Worm (Caenorhabditis elegans) whole organism, midembryonic: Measurements from ENCODE around the gene psme-3.

Experiments
- T22C8.4 ChIP-seq: fragments of 200-800 bp; sonication (Bioruptor generic); IDR thresholded peaks from 2 replicates; pipeline ENCODE4 v1.3.6; 2022; ENCODE audit warnings: missing genetic modification characterization, missing compliant biosample characterization
- cog-1 ChIP-seq: sonication (generic microtip); optimal IDR thresholded peaks from 2 replicates; lab custom pipeline; 2016; ENCODE audit warnings: missing genetic modification characterization, missing compliant biosample characterization
- flt-1 ChIP-seq: fragments of 200-800 bp; sonication (Bioruptor generic); IDR thresholded peaks from 2 replicates; pipeline ENCODE4 v1.3.6; 2022; ENCODE audit warnings: missing genetic modification characterization, missing compliant biosample characterization
- klf-2 ChIP-seq: fragments of 200-800 bp; sonication (Bioruptor generic); conservative IDR thresholded peaks from 2 replicates; pipeline ENCODE4 v1.3.6; 2022; ENCODE audit warnings: missing genetic modification reagents, missing genetic modification characterization, missing compliant biosample characterization
- med-1 ChIP-seq: sonication (generic microtip); optimal IDR thresholded peaks from 2 replicates; lab custom pipeline; 2017; ENCODE audit warnings: missing genetic modification characterization, mild to moderate bottlenecking, missing compliant biosample characterization, antibody characterized with exemption, missing genetic modification reagents; ENCODE audit not compliant: insufficient read depth
- ref-1 ChIP-seq: fragments of 200-800 bp; sonication (Bioruptor generic); conservative IDR thresholded peaks from 2 replicates; pipeline ENCODE4 v1.3.6; 2022; ENCODE audit warnings: missing genetic modification reagents, missing genetic modification characterization, missing compliant biosample characterization
- tab-1 ChIP-seq: fragments of 200-800 bp; sonication (Bioruptor generic); IDR thresholded peaks from 2 replicates; pipeline ENCODE4 v1.3.6; 2022; ENCODE audit warnings: missing genetic modification characterization, missing compliant biosample characterization
- ztf-23 ChIP-seq: fragments of 200-800 bp; sonication (Bioruptor generic); IDR thresholded peaks from 2 replicates; pipeline ENCODE4 v1.3.6; 2022; ENCODE audit warnings: missing genetic modification reagents, missing genetic modification characterization, missing compliant biosample characterization
- ztf-29 ChIP-seq: fragments of 200-800 bp; sonication (Bioruptor generic); IDR thresholded peaks from 2 replicates; pipeline ENCODE4 v1.3.6; 2022; ENCODE audit warnings: missing genetic modification reagents, missing genetic modification characterization, missing compliant biosample characterization

The psme-3 gene

ce11 chrIII:11581372-11581771, 13.4 kb downstream of the psme-3 start, which contains the start of the genes Y66D12A.6 and ceh-92:
TSS of gene Y66D12A.6 (minus strand) at chrIII:11581402.
TSS of gene ceh-92 (plus strand) at chrIII:11581600.
- TF ChIP-seq T22C8.4 (no peak), med-1 (GFP tag; lab: Kevin White, UChicago) (no peak), ztf-29 (no peak), tab-1 (no peak)

- TF ChIP-seq T22C8.4 = no peak
- no peak for TF ChIP-seq tab-1
- TF ChIP-seq flt-1 (GFP tag; lab: Robert Waterston, UW) = no peak
- TF ChIP-seq klf-2 (GFP tag; lab: Robert Waterston, UW) = no peak
- TF ChIP-seq ztf-23 = no peak
- TF ChIP-seq ref-1 (GFP tag; lab: Robert Waterston, UW) = no peak
- no peak for TF ChIP-seq ztf-29
- TF ChIP-seq cog-1 = no peak
- no peak for TF ChIP-seq med-1 (GFP tag; lab: Kevin White, UChicago)
Measured at ce11 chrIII:11582569-11582968, 14.6 kb downstream of the psme-3 start.

DNA sequence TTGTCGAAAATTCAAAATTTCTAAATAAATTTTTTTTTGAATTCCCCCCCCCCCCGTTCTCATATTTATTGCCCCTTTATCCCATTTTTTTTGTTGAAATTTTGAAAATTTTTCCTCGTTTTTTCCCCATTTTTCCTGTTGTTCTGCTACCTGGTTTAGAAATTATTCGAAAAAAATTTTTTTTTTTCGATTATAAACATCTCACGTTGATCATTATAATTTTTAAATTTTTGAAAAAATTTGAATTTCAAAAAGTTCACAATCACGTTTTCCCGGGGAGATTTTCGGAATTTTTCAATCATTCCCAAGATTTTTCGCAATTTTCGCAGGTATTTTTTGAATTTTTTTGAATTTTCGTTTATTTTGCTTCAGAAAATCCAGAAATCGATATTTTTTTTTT, 21.0 kb downstream of the psme-3 start, which contains the start of gene Y66D12A.3:
Gene Y66D12A.3 (plus strand): TSS at position 301 of the 400 bp plus-strand sequence.
- no peak for TF ChIP-seq ztf-29
- no peak for TF ChIP-seq T22C8.4
- no peak for TF ChIP-seq klf-2 (GFP tag; lab: Robert Waterston, UW)
- no peak for TF ChIP-seq ztf-23
- no peak for TF ChIP-seq med-1 (GFP tag; lab: Kevin White, UChicago)
- no peak for TF ChIP-seq tab-1

- no peak for TF ChIP-seq ref-1 (GFP tag; lab: Robert Waterston, UW)
- no peak for TF ChIP-seq klf-2 (GFP tag; lab: Robert Waterston, UW)
- TF ChIP-seq ztf-29 = no peak
- no peak for TF ChIP-seq med-1 (GFP tag; lab: Kevin White, UChicago)
- no peak for TF ChIP-seq flt-1 (GFP tag; lab: Robert Waterston, UW)
- TF ChIP-seq ztf-23 = no peak
- TF ChIP-seq cog-1 = no peak
- no peak for TF ChIP-seq tab-1
- TF ChIP-seq T22C8.4 = no peak
Measured at ce11 chrIII:11589311-11589710, 21.4 kb downstream of the psme-3 start.

ce11 chrIII:11590255-11590654, 22.3 kb downstream of the psme-3 start:
- TF ChIP-seq ref-1 (GFP tag; lab: Robert Waterston, UW) (no peak), klf-2 (GFP tag; lab: Robert Waterston, UW) (no peak), flt-1 (GFP tag; lab: Robert Waterston, UW) (no peak), ztf-29 (no peak)

DNA sequence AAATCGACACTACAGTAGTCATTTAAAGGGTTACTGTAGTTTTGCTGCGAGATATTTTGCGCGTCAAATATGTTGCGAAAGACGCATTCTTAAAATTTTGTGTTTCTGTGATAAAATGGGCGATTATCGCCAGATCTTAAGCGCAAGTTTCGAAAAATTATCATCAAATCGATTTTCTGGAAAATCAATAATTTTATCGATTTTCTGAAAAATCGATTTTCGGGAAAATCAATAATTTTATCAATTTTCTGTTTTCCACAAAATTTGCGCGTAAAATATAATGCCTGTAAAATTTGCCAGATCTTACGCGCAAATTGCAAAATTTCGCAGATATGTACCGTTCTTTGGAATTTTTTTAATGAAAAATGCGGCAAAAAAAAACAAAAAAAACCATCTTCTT, 24.2 kb downstream of the psme-3 start:
- TF ChIP-seq tab-1 (no peak), T22C8.4 (peak; percentile 77)

- TF ChIP-seq med-1 (GFP tag; lab: Kevin White, UChicago) = no peak
- TF ChIP-seq flt-1 (GFP tag; lab: Robert Waterston, UW) = no peak
- TF ChIP-seq ztf-23 = no peak
- no peak for TF ChIP-seq ztf-29
- no peak for TF ChIP-seq ref-1 (GFP tag; lab: Robert Waterston, UW)
- no peak for TF ChIP-seq klf-2 (GFP tag; lab: Robert Waterston, UW)
- no peak for TF ChIP-seq cog-1
- TF ChIP-seq T22C8.4 = no peak
- no peak for TF ChIP-seq tab-1
Measured at ce11 chrIII:11607870-11608269, 39.9 kb downstream of the psme-3 start, which contains the start of gene Y66D12A.1. TSS of gene Y66D12A.1 (plus strand) at chrIII:11608170.

ce11 chrIII:11609568-11609967, 41.6 kb downstream of the psme-3 start, which contains the start of gene Y66D12A.30:
TSS of gene Y66D12A.30 (plus strand) at chrIII:11609868.
- TF ChIP-seq klf-2 (GFP tag; lab: Robert Waterston, UW) = no peak
- no peak for TF ChIP-seq flt-1 (GFP tag; lab: Robert Waterston, UW)
- TF ChIP-seq ref-1 (GFP tag; lab: Robert Waterston, UW) = no peak
- TF ChIP-seq tab-1 = no peak
- TF ChIP-seq ztf-29 = no peak
- no peak for TF ChIP-seq ztf-23
- no peak for TF ChIP-seq cog-1
- no peak for TF ChIP-seq med-1 (GFP tag; lab: Kevin White, UChicago)
- no peak for TF ChIP-seq T22C8.4

- TF ChIP-seq ztf-23 = no peak
- no peak for TF ChIP-seq ztf-29
- TF ChIP-seq flt-1 (GFP tag; lab: Robert Waterston, UW) = no peak
- TF ChIP-seq tab-1 = no peak
- TF ChIP-seq med-1 (GFP tag; lab: Kevin White, UChicago) = no peak
- no peak for TF ChIP-seq T22C8.4
- TF ChIP-seq klf-2 (GFP tag; lab: Robert Waterston, UW) = no peak
- TF ChIP-seq ref-1 (GFP tag; lab: Robert Waterston, UW) = no peak
- TF ChIP-seq cog-1 = no peak
Measured at ce11 chrIII:11611618-11612247, 43.8 kb downstream of the psme-3 start.

DNA sequence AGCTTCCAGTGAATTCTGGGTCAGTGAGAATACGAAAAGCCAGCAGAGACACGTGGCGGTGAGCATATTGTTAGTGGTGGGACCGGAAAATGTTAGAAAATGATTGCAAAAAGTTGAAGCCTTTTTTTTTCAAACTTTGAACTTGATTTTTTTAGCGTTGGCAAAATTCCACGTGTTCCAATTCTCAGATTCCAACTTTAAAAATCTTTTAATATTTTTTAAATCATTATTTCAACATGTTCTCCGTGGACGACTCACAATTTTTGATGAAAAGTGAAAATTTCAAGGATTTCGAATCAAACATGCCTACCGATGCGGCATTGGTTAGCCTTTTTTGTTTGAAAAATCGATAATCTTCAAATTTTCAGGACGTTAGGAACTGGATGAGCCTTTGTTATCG, 44.4 kb downstream of the psme-3 start, which contains the start of the genes Y66A7A.9 and Y66A7A.4:
Gene Y66A7A.9 (minus strand): TSS at position 101 of the 400 bp plus-strand sequence.
Gene Y66A7A.4 (plus strand): TSS at position 237 of the 400 bp plus-strand sequence.
- no peak for TF ChIP-seq ztf-23
- no peak for TF ChIP-seq flt-1 (GFP tag; lab: Robert Waterston, UW)
- TF ChIP-seq med-1 (GFP tag; lab: Kevin White, UChicago) = no peak
- TF ChIP-seq T22C8.4 = no peak
- no peak for TF ChIP-seq ztf-29
- TF ChIP-seq cog-1 = no peak
- no peak for TF ChIP-seq klf-2 (GFP tag; lab: Robert Waterston, UW)
- TF ChIP-seq ref-1 (GFP tag; lab: Robert Waterston, UW) = no peak
- no peak for TF ChIP-seq tab-1

ce11 chrIII:11614325-11614724, 46.4 kb downstream of the psme-3 start:
- TF ChIP-seq T22C8.4 = peak; percentile 99
